Worm (Caenorhabditis elegans) whole organism, midembryonic: Measurements from ENCODE around the gene madd-2.

ENCODE experiments used
- T22C8.4 ChIP-seq: fragments of 200-800 bp; sonication (Bioruptor generic); IDR thresholded peaks from 2 replicates; pipeline ENCODE4 v1.3.6; 2022; ENCODE audit warnings: missing genetic modification characterization, missing compliant biosample characterization
- cog-1 ChIP-seq: sonication (generic microtip); optimal IDR thresholded peaks from 2 replicates; lab custom pipeline; 2016; ENCODE audit warnings: missing genetic modification characterization, missing compliant biosample characterization
- flt-1 ChIP-seq: fragments of 200-800 bp; sonication (Bioruptor generic); IDR thresholded peaks from 2 replicates; pipeline ENCODE4 v1.3.6; 2022; ENCODE audit warnings: missing genetic modification characterization, missing compliant biosample characterization
- klf-2 ChIP-seq: fragments of 200-800 bp; sonication (Bioruptor generic); conservative IDR thresholded peaks from 2 replicates; pipeline ENCODE4 v1.3.6; 2022; ENCODE audit warnings: missing genetic modification reagents, missing genetic modification characterization, missing compliant biosample characterization
- med-1 ChIP-seq: sonication (generic microtip); optimal IDR thresholded peaks from 2 replicates; lab custom pipeline; 2017; ENCODE audit warnings: missing genetic modification characterization, mild to moderate bottlenecking, missing compliant biosample characterization, antibody characterized with exemption, missing genetic modification reagents; ENCODE audit not compliant: insufficient read depth
- ref-1 ChIP-seq: fragments of 200-800 bp; sonication (Bioruptor generic); conservative IDR thresholded peaks from 2 replicates; pipeline ENCODE4 v1.3.6; 2022; ENCODE audit warnings: missing genetic modification reagents, missing genetic modification characterization, missing compliant biosample characterization
- tab-1 ChIP-seq: fragments of 200-800 bp; sonication (Bioruptor generic); IDR thresholded peaks from 2 replicates; pipeline ENCODE4 v1.3.6; 2022; ENCODE audit warnings: missing genetic modification characterization, missing compliant biosample characterization
- ztf-23 ChIP-seq: fragments of 200-800 bp; sonication (Bioruptor generic); IDR thresholded peaks from 2 replicates; pipeline ENCODE4 v1.3.6; 2022; ENCODE audit warnings: missing genetic modification reagents, missing genetic modification characterization, missing compliant biosample characterization
- ztf-29 ChIP-seq: fragments of 200-800 bp; sonication (Bioruptor generic); IDR thresholded peaks from 2 replicates; pipeline ENCODE4 v1.3.6; 2022; ENCODE audit warnings: missing genetic modification reagents, missing genetic modification characterization, missing compliant biosample characterization

The madd-2 gene

ce11 chrV:1195995-1196394 is 39.3 kb downstream of the madd-2 start, which contains the start of the genes wrb-1 and Y50D4A.4:
wrb-1 (plus strand) TSS chrV:1196072.
Y50D4A.4 (minus strand) TSS chrV:1196127.
- TF ChIP-seq T22C8.4 (GFP tag; lab: Robert Waterston, UW) (no peak), ztf-29 (GFP tag; lab: Robert Waterston, UW) (no peak), cog-1 (tag; lab: Kevin White, UChicago) (no peak), flt-1 (GFP tag; lab: Robert Waterston, UW) (no peak), ref-1 (GFP tag; lab: Robert Waterston, UW) (no peak), klf-2 (no peak), ztf-23 (no peak), med-1 (GFP tag; lab: Kevin White, UChicago) (no peak), tab-1 (GFP tag; lab: Robert Waterston, UW) (no peak)

ce11 chrV:1179279-1179678 is 56.0 kb downstream of the madd-2 start, which contains the start of gene F25A2.1:
F25A2.1 (plus strand) TSS chrV:1179579.
- TF ChIP-seq tab-1 (GFP tag; lab: Robert Waterston, UW) (no peak), ztf-29 (GFP tag; lab: Robert Waterston, UW) (no peak), cog-1 (tag; lab: Kevin White, UChicago) (no peak), T22C8.4 (GFP tag; lab: Robert Waterston, UW) (no peak), klf-2 (no peak), med-1 (GFP tag; lab: Kevin White, UChicago) (no peak), ref-1 (GFP tag; lab: Robert Waterston, UW) (no peak), ztf-23 (no peak)

ce11 chrV:1176277-1176839 is 58.9 kb downstream of the madd-2 start, which contains the start of gene T21H3.1:
T21H3.1 (plus strand) TSS chrV:1176724.
- TF ChIP-seq ztf-23, result no peak
- TF ChIP-seq T22C8.4 (GFP tag; lab: Robert Waterston, UW), result no peak
- no peak for TF ChIP-seq cog-1 (tag; lab: Kevin White, UChicago)
- TF ChIP-seq klf-2, result no peak
- no peak for TF ChIP-seq med-1 (GFP tag; lab: Kevin White, UChicago)
- TF ChIP-seq flt-1 (GFP tag; lab: Robert Waterston, UW), result no peak
